Worm (Caenorhabditis elegans) whole organism, L1 larva: ENCODE measurements around the gene syd-9.

Experiments
- C04F5.9 ChIP-seq: sonication (generic microtip); optimal IDR thresholded peaks from 2 replicates; lab custom pipeline; 2016; ENCODE audit warnings: missing genetic modification characterization, missing compliant biosample characterization
- C34B4.2 ChIP-seq: sonication (generic microtip); optimal IDR thresholded peaks from 2 replicates; lab custom pipeline; 2017; ENCODE audit warnings: mild to moderate bottlenecking, missing genetic modification characterization, missing compliant biosample characterization
- F16B12.6 ChIP-seq: fragments of 150-350 bp; optimal IDR thresholded peaks from 2 replicates; lab custom pipeline; 2014; ENCODE audit warnings: missing biosample characterization, missing genetic modification characterization
- Y116A8C.19 ChIP-seq: sonication (generic microtip); optimal IDR thresholded peaks from 2 replicates; lab custom pipeline; 2016; ENCODE audit warnings: missing compliant biosample characterization, missing genetic modification characterization, borderline replicate concordance
- aha-1 ChIP-seq: fragments of 150-350 bp; optimal IDR thresholded peaks from 2 replicates; lab custom pipeline; 2014; ENCODE audit warnings: missing biosample characterization, missing genetic modification characterization
- alr-1 ChIP-seq: fragments of 200-800 bp; sonication (Bioruptor generic); optimal IDR thresholded peaks from 2 replicates; lab custom pipeline; 2018; ENCODE audit warnings: borderline replicate concordance, mild to moderate bottlenecking, missing genetic modification characterization, missing compliant biosample characterization
- aly-2 ChIP-seq: fragments of 150-350 bp; optimal IDR thresholded peaks from 2 replicates; lab custom pipeline; 2014; ENCODE audit warnings: missing biosample characterization, missing genetic modification characterization
- blmp-1 ChIP-seq: fragments of 150-350 bp; optimal IDR thresholded peaks from 2 replicates; lab custom pipeline; 2014; ENCODE audit warnings: missing biosample characterization, missing genetic modification characterization
- ceh-82 ChIP-seq, 3 experiments: fragments of 150-350 bp in 1 of 3; sonication (generic microtip) in 2 of 3; optimal IDR thresholded peaks; 2 replicates each; lab custom pipeline; 2014 to 2017; ENCODE audit warnings: missing biosample characterization in 3 of 3, missing genetic modification characterization in 3 of 3
- ceh-88 ChIP-seq: fragments of 200-800 bp; sonication (Bioruptor generic); IDR thresholded peaks from 2 replicates; pipeline ENCODE4 v1.3.6; 2022; ENCODE audit warnings: missing genetic modification characterization, missing compliant biosample characterization
- ceh-90 ChIP-seq: sonication (generic microtip); optimal IDR thresholded peaks from 2 replicates; lab custom pipeline; 2016; ENCODE audit warnings: missing genetic modification characterization, missing compliant biosample characterization
- dsc-1 ChIP-seq: sonication (generic microtip); optimal IDR thresholded peaks from 2 replicates; lab custom pipeline; 2016; ENCODE audit warnings: mild to moderate bottlenecking, missing genetic modification characterization, missing compliant biosample characterization
- efl-3 ChIP-seq: fragments of 200-800 bp; sonication (Bioruptor generic); optimal IDR thresholded peaks from 2 replicates; lab custom pipeline; 2018; ENCODE audit warnings: mild to moderate bottlenecking, missing genetic modification characterization, missing compliant biosample characterization
- egl-27 ChIP-seq, 2 experiments: fragments of 150-350 bp in 1 of 2; sonication (generic microtip); optimal IDR thresholded peaks; 3 replicates each; lab custom pipeline; 2017 to 2018; ENCODE audit warnings: missing biosample characterization in 2 of 2, missing genetic modification characterization in 2 of 2, missing genetic modification reagents in 2 of 2
- elt-3 ChIP-seq, 6 experiments: fragments of 150-350 bp in 1 of 6; sonication (generic microtip); optimal IDR thresholded peaks; 2 replicates each; lab custom pipeline; 2017 to 2018; ENCODE audit warnings: missing biosample characterization in 6 of 6, missing genetic modification characterization in 6 of 6, inconsistent platforms in 1 of 6
- ets-5 ChIP-seq: fragments of 200-800 bp; sonication (Bioruptor generic); IDR thresholded peaks from 2 replicates; pipeline ENCODE4 v1.3.6; 2022; ENCODE audit warnings: missing genetic modification characterization, missing compliant biosample characterization
- fkh-10 ChIP-seq: sonication (generic microtip); optimal IDR thresholded peaks from 2 replicates; lab custom pipeline; 2017; ENCODE audit warnings: missing biosample characterization, missing genetic modification reagents, missing genetic modification characterization
- fkh-4 ChIP-seq: sonication (generic microtip); optimal IDR thresholded peaks from 2 replicates; lab custom pipeline; 2016; ENCODE audit warnings: missing compliant biosample characterization, missing genetic modification characterization, borderline replicate concordance
- fkh-8 ChIP-seq: sonication (generic microtip); optimal IDR thresholded peaks from 2 replicates; lab custom pipeline; 2016; ENCODE audit warnings: mild to moderate bottlenecking, missing genetic modification characterization, missing compliant biosample characterization
- fos-1 ChIP-seq: fragments of 150-350 bp; optimal IDR thresholded peaks from 2 replicates; lab custom pipeline; 2014; ENCODE audit warnings: missing biosample characterization, missing genetic modification characterization
- grh-1 ChIP-seq: fragments of 200-800 bp; sonication (Bioruptor generic); IDR thresholded peaks from 2 replicates; pipeline ENCODE4 v1.3.6; 2022; ENCODE audit warnings: missing genetic modification reagents, missing genetic modification characterization, missing compliant biosample characterization
- hlh-4 ChIP-seq: sonication (generic microtip); optimal IDR thresholded peaks from 2 replicates; lab custom pipeline; 2016; ENCODE audit warnings: mild to moderate bottlenecking, missing genetic modification characterization, missing compliant biosample characterization
- irx-1 ChIP-seq: sonication (generic microtip); optimal IDR thresholded peaks from 2 replicates; lab custom pipeline; 2016; ENCODE audit warnings: missing genetic modification characterization, missing compliant biosample characterization
- isw-1 ChIP-seq: fragments of 200-800 bp; sonication (Bioruptor generic); IDR thresholded peaks from 2 replicates; pipeline ENCODE4 v1.3.6; 2022; ENCODE audit warnings: missing genetic modification characterization, missing compliant biosample characterization
- lin-13 ChIP-seq: fragments of 150-350 bp; optimal IDR thresholded peaks from 2 replicates; lab custom pipeline; 2014; ENCODE audit warnings: missing biosample characterization, missing genetic modification reagents, missing genetic modification characterization
- lin-14 ChIP-seq: fragments of 200-800 bp; sonication (Bioruptor generic); optimal IDR thresholded peaks from 2 replicates; lab custom pipeline; 2018; ENCODE audit warnings: mild to moderate bottlenecking, missing genetic modification characterization, moderate library complexity, missing compliant biosample characterization
- lin-15B ChIP-seq: fragments of 150-350 bp; sonication (generic microtip); optimal IDR thresholded peaks from 3 replicates; lab custom pipeline; 2014; ENCODE audit warnings: missing biosample characterization, missing genetic modification characterization
- lir-3 ChIP-seq: sonication (generic microtip); optimal IDR thresholded peaks from 2 replicates; lab custom pipeline; 2016; ENCODE audit warnings: mild to moderate bottlenecking, missing genetic modification characterization, moderate library complexity, missing compliant biosample characterization; ENCODE audit not compliant: poor library complexity
- lsy-2 ChIP-seq, 2 experiments: fragments of 150-350 bp; optimal IDR thresholded peaks; 2 replicates each; lab custom pipeline; 2014; ENCODE audit warnings: missing biosample characterization in 2 of 2, missing genetic modification characterization in 2 of 2
- nhr-11 ChIP-seq: fragments of 150-350 bp; optimal IDR thresholded peaks from 2 replicates; lab custom pipeline; 2014; ENCODE audit warnings: missing biosample characterization, missing genetic modification characterization
- nhr-12 ChIP-seq: sonication (generic microtip); optimal IDR thresholded peaks from 2 replicates; lab custom pipeline; 2017; ENCODE audit warnings: missing biosample characterization, missing genetic modification characterization
- nhr-71 ChIP-seq: sonication (generic microtip); optimal IDR thresholded peaks from 2 replicates; lab custom pipeline; 2016; ENCODE audit warnings: mild to moderate bottlenecking, missing genetic modification characterization, moderate library complexity, missing compliant biosample characterization
- nhr-76 ChIP-seq: sonication (generic microtip); optimal IDR thresholded peaks from 2 replicates; lab custom pipeline; 2017; ENCODE audit warnings: missing biosample characterization, missing genetic modification characterization
- nhr-77 ChIP-seq: fragments of 150-350 bp; optimal IDR thresholded peaks from 2 replicates; lab custom pipeline; 2014; ENCODE audit warnings: missing biosample characterization, missing genetic modification characterization
- nhr-84 ChIP-seq: sonication (generic microtip); optimal IDR thresholded peaks from 2 replicates; lab custom pipeline; 2017; ENCODE audit warnings: missing biosample characterization, missing genetic modification characterization
- nhr-85 ChIP-seq: sonication (generic microtip); peaks from one replicate; lab custom pipeline; 2016; ENCODE audit warnings: missing genetic modification characterization, inconsistent platforms, missing compliant biosample characterization
- pag-3 ChIP-seq: sonication (generic microtip); optimal IDR thresholded peaks from 2 replicates; lab custom pipeline; 2017; ENCODE audit warnings: missing genetic modification characterization, mild to moderate bottlenecking, missing compliant biosample characterization, antibody characterized with exemption, borderline replicate concordance; ENCODE audit not compliant: insufficient read depth
- pax-3 ChIP-seq: fragments of 200-800 bp; sonication (Bioruptor generic); optimal IDR thresholded peaks from 2 replicates; lab custom pipeline; 2018; ENCODE audit warnings: mild to moderate bottlenecking, missing genetic modification characterization, moderate library complexity, missing compliant biosample characterization
- rnt-1 ChIP-seq: sonication (generic microtip); optimal IDR thresholded peaks from 2 replicates; lab custom pipeline; 2016; ENCODE audit warnings: mild to moderate bottlenecking, missing genetic modification characterization, moderate library complexity, missing compliant biosample characterization
- snpc-4 ChIP-seq: fragments of 150-350 bp; optimal IDR thresholded peaks from 2 replicates; lab custom pipeline; 2014; ENCODE audit warnings: missing biosample characterization, missing genetic modification characterization
- snu-23 ChIP-seq: sonication (generic microtip); optimal IDR thresholded peaks from 2 replicates; lab custom pipeline; 2016; ENCODE audit warnings: missing genetic modification characterization, missing compliant biosample characterization
- sox-4 ChIP-seq: sonication (generic microtip); optimal IDR thresholded peaks from 2 replicates; lab custom pipeline; 2016; ENCODE audit warnings: missing genetic modification characterization, missing compliant biosample characterization
- tbx-2 ChIP-seq: sonication (generic microtip); optimal IDR thresholded peaks from 2 replicates; lab custom pipeline; 2016; ENCODE audit warnings: missing genetic modification characterization, missing compliant biosample characterization
- unc-130 ChIP-seq: fragments of 150-350 bp; optimal IDR thresholded peaks from 2 replicates; lab custom pipeline; 2017; ENCODE audit warnings: missing biosample characterization, missing genetic modification characterization, inconsistent platforms
- unc-30 ChIP-seq: sonication (generic microtip); optimal IDR thresholded peaks from 2 replicates; lab custom pipeline; 2017; ENCODE audit warnings: missing biosample characterization, missing genetic modification characterization
- unc-86 ChIP-seq: sonication (generic microtip); optimal IDR thresholded peaks from 2 replicates; lab custom pipeline; 2016; ENCODE audit warnings: missing genetic modification characterization, missing compliant biosample characterization
- unc-98 ChIP-seq: fragments of 200-800 bp; sonication (Bioruptor generic); IDR thresholded peaks from 2 replicates; pipeline ENCODE4 v1.3.6; 2022; ENCODE audit warnings: missing genetic modification characterization, missing compliant biosample characterization
- vab-15 ChIP-seq: sonication (generic microtip); optimal IDR thresholded peaks from 2 replicates; lab custom pipeline; 2017; ENCODE audit warnings: missing genotype, mild to moderate bottlenecking, missing genetic modification characterization, missing compliant biosample characterization
- xbp-1 ChIP-seq: sonication (generic microtip); optimal IDR thresholded peaks from 2 replicates; lab custom pipeline; 2016; ENCODE audit warnings: missing genetic modification characterization, missing compliant biosample characterization
- zag-1 ChIP-seq: fragments of 150-350 bp; optimal IDR thresholded peaks from 2 replicates; lab custom pipeline; 2014; ENCODE audit warnings: missing biosample characterization, missing genetic modification characterization
- ztf-11 ChIP-seq, 2 experiments: sonication (generic microtip); optimal IDR thresholded peaks; 2 replicates each; lab custom pipeline; 2016 to 2017; ENCODE audit warnings: missing genetic modification characterization in 2 of 2, missing biosample characterization in 1 of 2, missing compliant biosample characterization in 1 of 2
- ztf-4 ChIP-seq: fragments of 150-350 bp; optimal IDR thresholded peaks from 2 replicates; lab custom pipeline; 2014; ENCODE audit warnings: missing biosample characterization, missing genetic modification characterization

The syd-9 gene

ce11 chrX:7229357-7229756 is 11.5 kb downstream of the syd-9 start:
- TF ChIP-seq lin-15B (tag; lab: Kevin White, UChicago) = no peak
- no peak for TF ChIP-seq grh-1
- TF ChIP-seq nhr-84 = no peak
- no peak for TF ChIP-seq snu-23 (GFP tag; lab: Kevin White, UChicago)
- no peak for TF ChIP-seq nhr-85
- no peak for TF ChIP-seq isw-1
- TF ChIP-seq unc-86 = no peak
- TF ChIP-seq fos-1 (tag; lab: Kevin White, UChicago) = no peak
- TF ChIP-seq pag-3 (tag; lab: Kevin White, UChicago) = no peak
- TF ChIP-seq unc-130 (tag; lab: Kevin White, UChicago) = no peak
- no peak for TF ChIP-seq lin-13
- no peak for TF ChIP-seq Y116A8C.19
- TF ChIP-seq egl-27 (tag; optimal IDR thresholded peaks at IDR 0.05; lab: Kevin White, UChicago) = no peak
- no peak for TF ChIP-seq ets-5

ce11 chrX:7230321-7230720 is 12.4 kb downstream of the syd-9 start:
- TF ChIP-seq zag-1 (tag; lab: Kevin White, UChicago) (no peak), lin-14 (peak; percentile 69), fkh-4 (tag; lab: Kevin White, UChicago) (no peak), lsy-2 (tag; optimal IDR thresholded peaks at IDR 0.05; lab: Kevin White, UChicago) (peak in 1 of 2 experiments; percentile 25), unc-86 (no peak), snu-23 (GFP tag; lab: Kevin White, UChicago) (peak; percentile 51), snpc-4 (tag; lab: Kevin White, UChicago) (no peak), nhr-12 (tag; lab: Kevin White, UChicago) (no peak), lir-3 (tag; lab: Kevin White, UChicago) (no peak), rnt-1 (tag; lab: Kevin White, UChicago) (peak; percentile 47), pax-3 (tag; lab: Kevin White, UChicago) (no peak), sox-4 (tag; lab: Kevin White, UChicago) (no peak), elt-3 (tag; optimal IDR thresholded peaks at IDR 0.05; lab: Kevin White, UChicago) (peak in 1 of 6 experiments; percentile 10), xbp-1 (tag; lab: Kevin White, UChicago) (peak; percentile 7), nhr-71 (tag; lab: Kevin White, UChicago) (peak; percentile 35), hlh-4 (tag; lab: Kevin White, UChicago) (no peak), unc-98 (GFP tag; lab: Robert Waterston, UW) (no peak), nhr-76 (tag; lab: Kevin White, UChicago) (no peak), ceh-88 (GFP tag; lab: Robert Waterston, UW) (no peak), fos-1 (tag; lab: Kevin White, UChicago) (peak; percentile 12), blmp-1 (peak; percentile 49), efl-3 (GFP tag; lab: Kevin White, UChicago) (no peak), tbx-2 (tag; lab: Kevin White, UChicago) (no peak), C34B4.2 (tag; lab: Kevin White, UChicago) (no peak), aly-2 (tag; lab: Kevin White, UChicago) (peak; percentile 84), aha-1 (tag; lab: Kevin White, UChicago) (no peak), ztf-4 (tag; lab: Kevin White, UChicago) (no peak), dsc-1 (tag; lab: Kevin White, UChicago) (peak; percentile 10), ztf-11 (tag; optimal IDR thresholded peaks at IDR 0.05; lab: Kevin White, UChicago) (no peak), ceh-90 (tag; lab: Kevin White, UChicago) (no peak), egl-27 (tag; optimal IDR thresholded peaks at IDR 0.05; lab: Kevin White, UChicago) (no peak), nhr-77 (no peak), nhr-11 (tag; lab: Kevin White, UChicago) (no peak), fkh-8 (tag; lab: Kevin White, UChicago) (no peak), unc-30 (no peak), nhr-84 (no peak), vab-15 (tag; lab: Kevin White, UChicago) (no peak), Y116A8C.19 (no peak), F16B12.6 (tag; lab: Kevin White, UChicago) (no peak), C04F5.9 (tag; lab: Kevin White, UChicago) (no peak), ceh-82 (tag; optimal IDR thresholded peaks at IDR 0.05; lab: Kevin White, UChicago) (peak in 1 of 3 experiments; percentile 5), irx-1 (tag; lab: Kevin White, UChicago) (peak; percentile 3), alr-1 (tag; lab: Kevin White, UChicago) (no peak), fkh-10 (GFP tag; lab: Kevin White, UChicago) (no peak)
